Worm (Caenorhabditis elegans) whole organism, young adult: ENCODE measurements around the gene efk-1.

Experiments used
- B0035.1 ChIP-seq: sonication (generic microtip); optimal IDR thresholded peaks from 2 replicates; lab custom pipeline; 2016; ENCODE audit warnings: missing genetic modification characterization, mild to moderate bottlenecking, missing compliant biosample characterization, missing genotype, missing genetic modification reagents
- B0336.3 ChIP-seq: fragments of 200-800 bp; sonication (Bioruptor generic); IDR thresholded peaks from 2 replicates; pipeline ENCODE4 v1.3.6; 2022; ENCODE audit warnings: missing genetic modification characterization, missing compliant biosample characterization
- C17E4.6 ChIP-seq: fragments of 200-800 bp; sonication (Bioruptor generic); IDR thresholded peaks from 2 replicates; pipeline ENCODE4 v1.3.6; 2022; ENCODE audit warnings: missing genetic modification reagents, missing genetic modification characterization, missing compliant biosample characterization
- D2030.7 ChIP-seq: fragments of 200-800 bp; sonication (Bioruptor generic); IDR thresholded peaks from 2 replicates; pipeline ENCODE4 v1.3.6; 2022; ENCODE audit warnings: missing genetic modification reagents, missing genetic modification characterization, missing compliant biosample characterization
- F10E7.11 ChIP-seq: sonication (generic microtip); optimal IDR thresholded peaks from 2 replicates; lab custom pipeline; 2017; ENCODE audit warnings: mild to moderate bottlenecking, missing genetic modification characterization, moderate library complexity, missing compliant biosample characterization
- F23B12.7 ChIP-seq: sonication (generic microtip); optimal IDR thresholded peaks from 2 replicates; lab custom pipeline; 2017; ENCODE audit warnings: missing genetic modification characterization, mild to moderate bottlenecking, missing compliant biosample characterization, antibody characterized with exemption, moderate library complexity; ENCODE audit not compliant: insufficient read depth
- F49E8.2 ChIP-seq: sonication (generic microtip); optimal IDR thresholded peaks from 3 replicates; lab custom pipeline; 2017; ENCODE audit warnings: missing genetic modification characterization, mild to moderate bottlenecking, missing compliant biosample characterization, antibody characterized with exemption, moderate library complexity; ENCODE audit not compliant: insufficient read depth
- Y95B8A.8 ChIP-seq: fragments of 200-800 bp; sonication (Bioruptor generic); IDR thresholded peaks from 2 replicates; pipeline ENCODE4 v1.3.6; 2022; ENCODE audit warnings: missing genetic modification reagents, missing genetic modification characterization, missing compliant biosample characterization
- akir-1 ChIP-seq: fragments of 200-800 bp; sonication (Bioruptor generic); optimal IDR thresholded peaks from 2 replicates; lab custom pipeline; 2018; ENCODE audit warnings: mild to moderate bottlenecking, missing genetic modification characterization, moderate library complexity, missing compliant biosample characterization
- aptf-3 ChIP-seq: fragments of 200-800 bp; sonication (Bioruptor generic); IDR thresholded peaks from 2 replicates; pipeline ENCODE4 v1.3.6; 2022; ENCODE audit warnings: missing genetic modification characterization, missing compliant biosample characterization
- atf-7 ChIP-seq: sonication (generic microtip); optimal IDR thresholded peaks from 2 replicates; lab custom pipeline; 2017; ENCODE audit warnings: mild to moderate bottlenecking, missing genetic modification characterization, missing compliant biosample characterization
- athp-1 ChIP-seq: sonication (generic microtip); optimal IDR thresholded peaks from 2 replicates; lab custom pipeline; 2017; ENCODE audit warnings: mild to moderate bottlenecking, missing genetic modification characterization, missing compliant biosample characterization
- attf-3 ChIP-seq: fragments of 200-800 bp; sonication (Bioruptor generic); conservative IDR thresholded peaks from 2 replicates; pipeline ENCODE4 v1.3.6; 2022; ENCODE audit warnings: missing genetic modification reagents, missing genetic modification characterization, missing compliant biosample characterization
- attf-5 ChIP-seq: fragments of 200-800 bp; sonication (Bioruptor generic); optimal IDR thresholded peaks from 2 replicates; lab custom pipeline; 2018; ENCODE audit warnings: mild to moderate bottlenecking, missing genetic modification characterization, missing compliant biosample characterization
- bed-1 ChIP-seq: fragments of 200-800 bp; sonication (Bioruptor generic); IDR thresholded peaks from 2 replicates; pipeline ENCODE4 v1.3.6; 2022; ENCODE audit warnings: missing genetic modification reagents, missing genetic modification characterization, missing compliant biosample characterization
- bed-2 ChIP-seq: fragments of 200-800 bp; sonication (Bioruptor generic); IDR thresholded peaks from 2 replicates; pipeline ENCODE4 v1.3.6; 2022; ENCODE audit warnings: missing genetic modification reagents, missing genetic modification characterization, missing compliant biosample characterization
- ccch-3 ChIP-seq: fragments of 200-800 bp; sonication (Bioruptor generic); optimal IDR thresholded peaks from 2 replicates; lab custom pipeline; 2018; ENCODE audit warnings: mild to moderate bottlenecking, missing genetic modification characterization, missing compliant biosample characterization
- ceh-100 ChIP-seq: fragments of 200-800 bp; sonication (Bioruptor generic); IDR thresholded peaks from 2 replicates; pipeline ENCODE4 v1.3.6; 2022; ENCODE audit warnings: missing genetic modification reagents, missing genetic modification characterization, missing compliant biosample characterization
- ceh-40 ChIP-seq: fragments of 200-800 bp; sonication (Bioruptor generic); IDR thresholded peaks from 2 replicates; pipeline ENCODE4 v1.3.6; 2022; ENCODE audit warnings: missing genetic modification characterization, missing compliant biosample characterization
- ceh-79 ChIP-seq: sonication (generic microtip); optimal IDR thresholded peaks from 2 replicates; lab custom pipeline; 2017; ENCODE audit warnings: mild to moderate bottlenecking, missing genetic modification characterization, missing compliant biosample characterization
- ceh-91 ChIP-seq: fragments of 200-800 bp; sonication (Bioruptor generic); IDR thresholded peaks from 2 replicates; pipeline ENCODE4 v1.3.6; 2022; ENCODE audit warnings: missing genetic modification reagents, missing genetic modification characterization, missing compliant biosample characterization
- dox-1 ChIP-seq: fragments of 200-800 bp; sonication (Bioruptor generic); IDR thresholded peaks from 2 replicates; pipeline ENCODE4 v1.3.6; 2022; ENCODE audit warnings: missing genetic modification reagents, missing genetic modification characterization, missing compliant biosample characterization
- efl-1 ChIP-seq: fragments of 150-350 bp; optimal IDR thresholded peaks from 2 replicates; lab custom pipeline; 2014; ENCODE audit warnings: missing biosample characterization, missing genetic modification reagents, missing genetic modification characterization
- egl-18 ChIP-seq: fragments of 200-800 bp; sonication (Bioruptor generic); IDR thresholded peaks from 2 replicates; pipeline ENCODE4 v1.3.6; 2022; ENCODE audit warnings: missing genetic modification reagents, missing genetic modification characterization, missing compliant biosample characterization
- egl-44 ChIP-seq: fragments of 200-800 bp; sonication (Bioruptor generic); IDR thresholded peaks from 2 replicates; pipeline ENCODE4 v1.3.6; 2022; ENCODE audit warnings: missing genetic modification reagents, missing genetic modification characterization, missing compliant biosample characterization
- him-1 ChIP-seq: sonication (generic microtip); optimal IDR thresholded peaks from 2 replicates; lab custom pipeline; 2016; ENCODE audit warnings: missing genotype, missing genetic modification reagents, missing genetic modification characterization, missing compliant biosample characterization
- lir-1 ChIP-seq: fragments of 200-800 bp; sonication (Bioruptor generic); conservative IDR thresholded peaks from 2 replicates; pipeline ENCODE4 v1.3.6; 2022; ENCODE audit warnings: missing genetic modification reagents, missing genetic modification characterization, missing compliant biosample characterization
- lsl-1 ChIP-seq: fragments of 200-800 bp; sonication (Bioruptor generic); optimal IDR thresholded peaks from 2 replicates; lab custom pipeline; 2018; ENCODE audit warnings: mild to moderate bottlenecking, missing genetic modification characterization, moderate library complexity, missing compliant biosample characterization
- lsy-27 ChIP-seq: sonication (generic microtip); optimal IDR thresholded peaks from 2 replicates; lab custom pipeline; 2017; ENCODE audit warnings: missing genetic modification characterization, mild to moderate bottlenecking, missing compliant biosample characterization, antibody characterized with exemption, missing genotype, borderline replicate concordance; ENCODE audit not compliant: insufficient read depth
- madf-6 ChIP-seq: fragments of 200-800 bp; sonication (Bioruptor generic); IDR thresholded peaks from 2 replicates; pipeline ENCODE4 v1.3.6; 2022; ENCODE audit warnings: missing genetic modification reagents, missing genetic modification characterization, missing compliant biosample characterization
- madf-8 ChIP-seq: fragments of 200-800 bp; sonication (Bioruptor generic); conservative IDR thresholded peaks from 2 replicates; pipeline ENCODE4 v1.3.6; 2022; ENCODE audit warnings: missing genetic modification reagents, missing genetic modification characterization, missing compliant biosample characterization
- mcd-1 ChIP-seq: fragments of 200-800 bp; sonication (Bioruptor generic); IDR thresholded peaks from 2 replicates; pipeline ENCODE4 v1.3.6; 2022; ENCODE audit warnings: missing genetic modification reagents, missing genetic modification characterization, missing compliant biosample characterization
- mes-4 ChIP-seq: sonication (generic microtip); optimal IDR thresholded peaks from 2 replicates; lab custom pipeline; 2016; ENCODE audit warnings: missing genotype, missing genetic modification characterization, missing compliant biosample characterization
- mxl-1 ChIP-seq: sonication (generic microtip); optimal IDR thresholded peaks from 2 replicates; lab custom pipeline; 2016; ENCODE audit warnings: missing genetic modification characterization, missing compliant biosample characterization
- nfya-2 ChIP-seq: fragments of 200-800 bp; sonication (Bioruptor generic); IDR thresholded peaks from 2 replicates; pipeline ENCODE4 v1.3.6; 2022; ENCODE audit warnings: missing genetic modification reagents, missing genetic modification characterization, missing compliant biosample characterization
- nhr-120 ChIP-seq: fragments of 200-800 bp; sonication (Bioruptor generic); IDR thresholded peaks from 2 replicates; pipeline ENCODE4 v1.3.6; 2022; ENCODE audit warnings: missing genetic modification characterization, missing compliant biosample characterization
- nhr-80 ChIP-seq: sonication (generic microtip); optimal IDR thresholded peaks from 2 replicates; lab custom pipeline; 2016; ENCODE audit warnings: missing genetic modification characterization, missing compliant biosample characterization
- nhr-90 ChIP-seq: sonication (generic microtip); optimal IDR thresholded peaks from 2 replicates; lab custom pipeline; 2016; ENCODE audit warnings: missing genotype, mild to moderate bottlenecking, missing genetic modification characterization, missing compliant biosample characterization
- pbrm-1 ChIP-seq: fragments of 200-800 bp; sonication (Bioruptor generic); IDR thresholded peaks from 2 replicates; pipeline ENCODE4 v1.3.6; 2022; ENCODE audit warnings: missing genetic modification reagents, missing genetic modification characterization, missing compliant biosample characterization
- pha-4 ChIP-seq: fragments of 150-350 bp; sonication (generic microtip); optimal IDR thresholded peaks from 2 replicates; lab custom pipeline; 2014; ENCODE audit warnings: missing biosample characterization, missing genetic modification reagents, missing genetic modification characterization
- rpc-1 ChIP-seq, 2 experiments: fragments of 150-350 bp in 1 of 2; sonication (generic microtip) in 1 of 2; optimal IDR thresholded peaks; 2 replicates each; lab custom pipeline; 2014 to 2018; ENCODE audit warnings: missing biosample characterization in 1 of 2, missing genetic modification characterization in 1 of 2, missing genetic modification reagents in 1 of 2, missing genotype in 1 of 2
- snpc-1.1 ChIP-seq: sonication (generic microtip); optimal IDR thresholded peaks from 2 replicates; lab custom pipeline; 2017; ENCODE audit warnings: missing genetic modification characterization, mild to moderate bottlenecking, missing compliant biosample characterization, antibody characterized with exemption, moderate library complexity, missing genotype, missing genetic modification reagents; ENCODE audit not compliant: insufficient read depth
- snpc-3.4 ChIP-seq: sonication (generic microtip); optimal IDR thresholded peaks from 2 replicates; lab custom pipeline; 2017; ENCODE audit warnings: missing genetic modification characterization, mild to moderate bottlenecking, missing compliant biosample characterization, antibody characterized with exemption, moderate library complexity, missing genotype, missing genetic modification reagents
- sptf-2 ChIP-seq: fragments of 200-800 bp; sonication (Bioruptor generic); optimal IDR thresholded peaks from 2 replicates; lab custom pipeline; 2018; ENCODE audit warnings: mild to moderate bottlenecking, missing genetic modification characterization, missing compliant biosample characterization
- xnd-1 ChIP-seq: sonication (generic microtip); optimal IDR thresholded peaks from 2 replicates; lab custom pipeline; 2016; ENCODE audit warnings: missing genotype, missing genetic modification reagents, missing genetic modification characterization, missing compliant biosample characterization
- ztf-22 ChIP-seq: fragments of 200-800 bp; sonication (Bioruptor generic); optimal IDR thresholded peaks from 2 replicates; lab custom pipeline; 2018; ENCODE audit warnings: mild to moderate bottlenecking, missing genetic modification characterization, moderate library complexity, missing compliant biosample characterization
- ztf-25 ChIP-seq: fragments of 200-800 bp; sonication (Bioruptor generic); IDR thresholded peaks from 2 replicates; pipeline ENCODE4 v1.3.6; 2022; ENCODE audit warnings: missing genetic modification reagents, missing genetic modification characterization, missing compliant biosample characterization
- ztf-26 ChIP-seq: sonication (generic microtip); optimal IDR thresholded peaks from 2 replicates; lab custom pipeline; 2017; ENCODE audit warnings: missing genetic modification characterization, missing compliant biosample characterization
- ztf-28 ChIP-seq: fragments of 200-800 bp; sonication (Bioruptor generic); IDR thresholded peaks from 2 replicates; pipeline ENCODE4 v1.3.6; 2022; ENCODE audit warnings: missing genetic modification reagents, missing genetic modification characterization, missing compliant biosample characterization

Gene efk-1

ce11 chrIII:6202440-6202839, 34.1 kb upstream of the efk-1 start (continued):
- TF ChIP-seq B0336.3 (GFP tag; lab: Robert Waterston, UW) (peak; percentile 73), bed-1 (GFP tag; lab: Robert Waterston, UW) (no peak), aptf-3 (GFP tag; lab: Robert Waterston, UW) (no peak), D2030.7 (peak; percentile 25; the same call in 1 of the 2 replicates), C17E4.6 (GFP tag; lab: Robert Waterston, UW) (peak; percentile 60), ztf-28 (GFP tag; lab: Robert Waterston, UW) (no peak), attf-5 (GFP tag; lab: Kevin White, UChicago) (no peak), lsl-1 (peak; percentile 49), ztf-22 (GFP tag; lab: Kevin White, UChicago) (no peak), ceh-40 (GFP tag; lab: Robert Waterston, UW) (no peak), egl-18 (GFP tag; lab: Robert Waterston, UW) (no peak), xnd-1 (tag; lab: Kevin White, UChicago) (no peak), nhr-80 (no peak), snpc-1.1 (peak; percentile 56), ceh-100 (GFP tag; lab: Robert Waterston, UW) (no peak; the same call in 1 of the 2 replicates), ztf-26 (tag; lab: Kevin White, UChicago) (no peak), lir-1 (GFP tag; lab: Robert Waterston, UW) (no peak), madf-6 (GFP tag; lab: Robert Waterston, UW) (peak; percentile 50), sptf-2 (no peak), efl-1 (GFP tag; lab: Kevin White, UChicago) (peak; percentile 9), ccch-3 (GFP tag; lab: Kevin White, UChicago) (no peak), pbrm-1 (no peak), him-1 (tag; lab: Kevin White, UChicago) (peak; percentile 72), mes-4 (tag; lab: Kevin White, UChicago) (no peak), ztf-25 (0 out of 2 replicates have a peak, but pooled peaks have one; percentile 41), dox-1 (GFP tag; lab: Robert Waterston, UW) (no peak), akir-1 (GFP tag; lab: Kevin White, UChicago) (no peak), madf-8 (no peak), nhr-90 (tag; lab: Kevin White, UChicago) (no peak), nfya-2 (GFP tag; lab: Robert Waterston, UW) (no peak), B0035.1 (tag; lab: Kevin White, UChicago) (no peak), F23B12.7 (tag; lab: Kevin White, UChicago) (no peak), mcd-1 (GFP tag; lab: Robert Waterston, UW) (no peak), attf-3 (0 out of 2 replicates have a peak, but pooled peaks have one; percentile 7), mxl-1 (tag; lab: Kevin White, UChicago) (no peak), nhr-120 (GFP tag; lab: Robert Waterston, UW) (no peak), snpc-3.4 (tag; lab: Kevin White, UChicago) (peak; percentile 19), ceh-79 (no peak), atf-7 (tag; lab: Kevin White, UChicago) (no peak), Y95B8A.8 (GFP tag; lab: Robert Waterston, UW) (peak; percentile 57; the same call in 1 of the 2 replicates), bed-2 (GFP tag; lab: Robert Waterston, UW) (no peak), pha-4 (tag; lab: Kevin White, UChicago) (no peak), egl-44 (GFP tag; lab: Robert Waterston, UW) (no peak), lsy-27 (no peak), rpc-1 (optimal IDR thresholded peaks at IDR 0.05; lab: Kevin White, UChicago) (no peak), rpc-1 (tag; optimal IDR thresholded peaks at IDR 0.05; lab: Kevin White, UChicago) (no peak), ceh-91 (0 out of 2 replicates have a peak, but pooled peaks have one; percentile 14), athp-1 (tag; lab: Kevin White, UChicago) (peak; percentile 40), F49E8.2 (tag; lab: Kevin White, UChicago) (peak; percentile 85), F10E7.11 (no peak)
